Worm (Caenorhabditis elegans): Measurements from ENCODE around the gene srd-55.

DNA sequence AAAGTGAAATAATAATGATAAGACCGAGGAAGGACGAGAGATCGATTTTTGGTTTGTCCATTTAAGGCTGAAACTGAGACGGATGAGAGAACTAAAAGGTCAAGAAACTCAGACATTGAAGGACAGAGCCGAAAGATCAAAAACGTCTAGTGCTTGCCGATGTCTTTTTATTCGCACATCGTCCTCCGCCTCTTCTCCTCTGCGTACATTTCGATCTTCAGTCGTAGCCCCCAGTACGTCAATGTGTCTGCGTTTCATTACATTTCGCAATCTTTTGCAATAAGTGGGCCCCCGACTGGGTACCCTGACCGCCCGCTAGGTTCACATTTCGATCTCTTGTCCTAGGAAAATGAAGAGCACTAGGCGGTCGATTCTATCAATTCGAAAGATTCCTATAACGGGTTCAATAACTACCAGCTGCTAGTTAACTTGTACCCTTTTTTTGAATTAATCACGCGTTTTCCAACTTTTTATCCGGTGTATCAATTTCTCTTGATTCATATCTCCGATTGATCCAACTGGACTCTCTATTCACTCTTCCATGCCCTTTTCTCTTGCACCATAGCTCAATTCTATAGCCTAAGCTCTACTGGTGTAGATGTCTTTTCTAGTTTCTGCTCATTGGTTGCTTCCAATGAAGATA is 16.1 kb upstream of the srd-55 start:
- TF ChIP-seq sdc-2 (tag; optimal IDR thresholded peaks at IDR 0.05) (no peak), nhr-11 (tag; optimal IDR thresholded peaks at IDR 0.05) (no peak), fkh-10 (GFP tag; optimal IDR thresholded peaks at IDR 0.05) (no peak), mec-3 (tag; optimal IDR thresholded peaks at IDR 0.05; ENCODE audit: borderline replicate concordance) (no peak), ama-1 (optimal IDR thresholded peaks at IDR 0.05) (no peak), lim-6 (tag; optimal IDR thresholded peaks at IDR 0.05) (no peak), ceh-9 (tag; optimal IDR thresholded peaks at IDR 0.05) (no peak), elt-4 (tag; optimal IDR thresholded peaks at IDR 0.05) (no peak), unc-3 (GFP tag; conservative IDR thresholded peaks at IDR 0.05) (no peak), unc-3 (tag; optimal IDR thresholded peaks at IDR 0.05) (no peak), ceh-45 (GFP tag; IDR thresholded peaks at IDR 0.05) (no peak), ztf-16 (tag; optimal IDR thresholded peaks at IDR 0.05) (no peak), odd-2 (tag; optimal IDR thresholded peaks at IDR 0.05) (no peak), sox-2 (GFP tag; IDR thresholded peaks at IDR 0.05) (no peak), tbx-2 (tag; optimal IDR thresholded peaks at IDR 0.05) (peak; percentile 18)
